Fruit fly (Drosophila melanogaster) whole organism, embryonic: Measurements from ENCODE around the gene CdGAPr.

Experiments used
- C15 ChIP-seq: fragments of 200-800 bp; sonication (Bioruptor generic); IDR thresholded peaks from 3 replicates; pipeline ENCODE4 v1.3.6; 2022; ENCODE audit warnings: missing biosample characterization, missing genetic modification characterization
- CG10147 ChIP-seq: fragments of 200-800 bp; sonication (Bioruptor generic); optimal IDR thresholded peaks from 2 replicates; lab custom pipeline; 2019; ENCODE audit warnings: missing biosample characterization, mild to moderate bottlenecking, missing genetic modification characterization, moderate library complexity
- CG10274 ChIP-seq: fragments of 200-800 bp; sonication (Bioruptor generic); optimal IDR thresholded peaks from 3 replicates; lab custom pipeline; 2017; ENCODE audit warnings: missing biosample characterization, mild to moderate bottlenecking, missing genetic modification characterization
- CG11696 ChIP-seq: fragments of 200-800 bp; sonication (Bioruptor generic); IDR thresholded peaks from 2 replicates; pipeline ENCODE4 v1.3.6; 2022; ENCODE audit warnings: missing biosample characterization, missing genetic modification characterization
- CG12071 ChIP-seq: fragments of 200-800 bp; sonication (Bioruptor generic); optimal IDR thresholded peaks from 3 replicates; lab custom pipeline; 2018; ENCODE audit warnings: missing biosample characterization, mild to moderate bottlenecking, missing genetic modification characterization
- CG12659 ChIP-seq: fragments of 200-800 bp; sonication (Bioruptor generic); optimal IDR thresholded peaks from 3 replicates; lab custom pipeline; 2017; ENCODE audit warnings: mild to moderate bottlenecking, missing biosample characterization, missing genetic modification reagents, missing genetic modification characterization
- CG12744 ChIP-seq: fragments of 200-800 bp; sonication (Bioruptor generic); optimal IDR thresholded peaks from 2 replicates; lab custom pipeline; 2016; ENCODE audit warnings: missing biosample characterization, missing genetic modification characterization
- CG14667 ChIP-seq: fragments of 200-800 bp; sonication (Bioruptor generic); IDR thresholded peaks from 2 replicates; pipeline ENCODE4 v1.3.6; 2022; ENCODE audit warnings: missing biosample characterization, missing genetic modification characterization
- CG1602 ChIP-seq: fragments of 200-800 bp; sonication (Bioruptor generic); optimal IDR thresholded peaks from 3 replicates; lab custom pipeline; 2016; ENCODE audit warnings: missing biosample characterization, missing genetic modification characterization
- CG1603 ChIP-seq: fragments of 200-800 bp; sonication (Bioruptor generic); optimal IDR thresholded peaks from 2 replicates; lab custom pipeline; 2019; ENCODE audit warnings: missing biosample characterization, mild to moderate bottlenecking, missing genetic modification characterization, moderate library complexity
- CG16813 ChIP-seq: fragments of 200-800 bp; sonication (Bioruptor generic); IDR thresholded peaks from 3 replicates; pipeline ENCODE4 v1.3.6; 2022; ENCODE audit warnings: missing biosample characterization, missing genetic modification characterization; ENCODE audit not compliant: partially characterized antibody
- CG18764 ChIP-seq: fragments of 200-800 bp; sonication (Bioruptor generic); optimal IDR thresholded peaks from 3 replicates; lab custom pipeline; 2016; ENCODE audit warnings: missing biosample characterization, missing genetic modification characterization
- CG3281 ChIP-seq: fragments of 200-800 bp; sonication (Bioruptor generic); optimal IDR thresholded peaks from 3 replicates; lab custom pipeline; 2017; ENCODE audit warnings: missing biosample characterization, mild to moderate bottlenecking, missing genetic modification characterization
- CG4617 ChIP-seq: fragments of 200-800 bp; sonication (Bioruptor generic); optimal IDR thresholded peaks from 3 replicates; lab custom pipeline; 2016; ENCODE audit warnings: missing biosample characterization, missing genetic modification characterization, borderline replicate concordance
- CG4820 ChIP-seq: fragments of 200-800 bp; sonication (Bioruptor generic); optimal IDR thresholded peaks from 3 replicates; lab custom pipeline; 2016; ENCODE audit warnings: missing biosample characterization, missing genetic modification characterization
- CG9609 ChIP-seq: fragments of 200-800 bp; sonication (Bioruptor generic); optimal IDR thresholded peaks from 3 replicates; lab custom pipeline; 2016; ENCODE audit warnings: missing biosample characterization, missing genetic modification characterization
- D ChIP-seq, 2 experiments: fragments of 200-800 bp in 1 of 2; fragments of >200 bp in 1 of 2; sonication (Bioruptor generic) in 1 of 2; optimal IDR thresholded peaks; 2 replicates in 1 of 2; 3 replicates in 1 of 2; lab custom pipeline; 2017; ENCODE audit warnings: mild to moderate bottlenecking in 1 of 2, missing biosample characterization in 1 of 2, missing genetic modification characterization in 1 of 2, missing genetic modification reagents in 1 of 2
- Deaf1 ChIP-seq: fragments of 200-800 bp; optimal IDR thresholded peaks from 3 replicates; lab custom pipeline; 2019; ENCODE audit warnings: missing biosample characterization, mild to moderate bottlenecking, missing genetic modification characterization, moderate library complexity
- HHEX ChIP-seq: fragments of 200-800 bp; sonication (Bioruptor generic); optimal IDR thresholded peaks from 3 replicates; lab custom pipeline; 2017; ENCODE audit warnings: missing biosample characterization, mild to moderate bottlenecking, missing genetic modification characterization, missing genetic modification reagents
- Hand ChIP-seq: fragments of 200-800 bp; sonication (Bioruptor generic); optimal IDR thresholded peaks from 2 replicates; lab custom pipeline; 2017; ENCODE audit warnings: mild to moderate bottlenecking, missing biosample characterization, missing genetic modification reagents, missing genetic modification characterization
- Hey ChIP-seq: fragments of 200-800 bp; sonication (Bioruptor generic); optimal IDR thresholded peaks from 3 replicates; lab custom pipeline; 2018; ENCODE audit warnings: missing biosample characterization, mild to moderate bottlenecking, missing genetic modification characterization
- MESR4 ChIP-seq: fragments of 200-800 bp; sonication (Bioruptor generic); optimal IDR thresholded peaks from 2 replicates; lab custom pipeline; 2018; ENCODE audit warnings: missing biosample characterization, mild to moderate bottlenecking, missing genetic modification characterization, moderate library complexity
- Oli ChIP-seq: fragments of 200-800 bp; sonication (Bioruptor generic); optimal IDR thresholded peaks from 2 replicates; lab custom pipeline; 2018; ENCODE audit warnings: missing biosample characterization, mild to moderate bottlenecking, missing genetic modification characterization, moderate library complexity
- Ravus ChIP-seq: fragments of 200-800 bp; sonication (Bioruptor generic); IDR thresholded peaks from 2 replicates; pipeline ENCODE4 v1.3.6; 2022; ENCODE audit warnings: missing biosample characterization, missing genetic modification characterization
- Rx ChIP-seq: fragments of 200-800 bp; sonication (Bioruptor generic); IDR thresholded peaks from 2 replicates; pipeline ENCODE4 v1.3.6; 2022; ENCODE audit warnings: missing biosample characterization, missing genetic modification characterization
- Tbp ChIP-seq: fragments of >200 bp; optimal IDR thresholded peaks from 2 replicates; lab custom pipeline; 2018; ENCODE audit warnings: missing biosample characterization, missing genetic modification characterization
- Xbp1 ChIP-seq: fragments of 200-800 bp; sonication (Bioruptor generic); optimal IDR thresholded peaks from 3 replicates; lab custom pipeline; 2016; ENCODE audit warnings: missing biosample characterization, mild to moderate bottlenecking, missing genetic modification characterization
- abd-A ChIP-seq: fragments of 200-800 bp; sonication (Bioruptor generic); optimal IDR thresholded peaks from 3 replicates; lab custom pipeline; 2019; ENCODE audit warnings: missing biosample characterization, mild to moderate bottlenecking, missing genetic modification characterization, moderate library complexity
- ara ChIP-seq: fragments of 200-800 bp; sonication (Bioruptor generic); IDR thresholded peaks from 2 replicates; pipeline ENCODE4 v1.3.6; 2022; ENCODE audit warnings: missing biosample characterization, missing genetic modification characterization
- bigmax ChIP-seq: fragments of 200-800 bp; sonication (Bioruptor generic); optimal IDR thresholded peaks from 2 replicates; lab custom pipeline; 2018; ENCODE audit warnings: missing biosample characterization, mild to moderate bottlenecking, missing genetic modification characterization
- chinmo ChIP-seq: fragments of 200-800 bp; sonication (Bioruptor generic); IDR thresholded peaks from 4 replicates; pipeline ENCODE4 v1.3.6; 2022; ENCODE audit warnings: missing biosample characterization, missing genetic modification characterization; ENCODE audit not compliant: partially characterized antibody
- corto ChIP-seq: fragments of 200-800 bp; sonication (Bioruptor generic); optimal IDR thresholded peaks from 2 replicates; lab custom pipeline; 2016; ENCODE audit warnings: missing biosample characterization, mild to moderate bottlenecking, missing genetic modification characterization, moderate library complexity
- en ChIP-seq: fragments of 200-800 bp; sonication (Bioruptor generic); optimal IDR thresholded peaks from 2 replicates; lab custom pipeline; 2016; ENCODE audit warnings: missing biosample characterization, missing genetic modification characterization
- fd102C ChIP-seq: fragments of 200-800 bp; sonication (Bioruptor generic); optimal IDR thresholded peaks from 2 replicates; lab custom pipeline; 2018; ENCODE audit warnings: missing biosample characterization, mild to moderate bottlenecking, missing genetic modification characterization, moderate library complexity
- fd64A ChIP-seq: fragments of 200-800 bp; sonication (Bioruptor generic); optimal IDR thresholded peaks from 3 replicates; lab custom pipeline; 2018; ENCODE audit warnings: missing biosample characterization, mild to moderate bottlenecking, missing genetic modification characterization
- fu2 ChIP-seq: fragments of 200-800 bp; sonication (Bioruptor generic); optimal IDR thresholded peaks from 2 replicates; lab custom pipeline; 2016; ENCODE audit warnings: missing biosample characterization, missing genetic modification characterization
- gfzf ChIP-seq: fragments of 200-800 bp; sonication (Bioruptor generic); optimal IDR thresholded peaks from 2 replicates; lab custom pipeline; 2016; ENCODE audit warnings: missing biosample characterization, mild to moderate bottlenecking, missing genetic modification characterization, moderate library complexity
- grn ChIP-seq: fragments of 200-800 bp; sonication (Bioruptor generic); optimal IDR thresholded peaks from 3 replicates; lab custom pipeline; 2017; ENCODE audit warnings: missing biosample characterization, missing genetic modification characterization
- her ChIP-seq: fragments of 200-800 bp; sonication (Bioruptor generic); optimal IDR thresholded peaks from 2 replicates; lab custom pipeline; 2016; ENCODE audit warnings: missing biosample characterization, missing genetic modification characterization
- inv ChIP-seq: fragments of 200-800 bp; sonication (Bioruptor generic); IDR thresholded peaks from 2 replicates; pipeline ENCODE4 v1.3.6; 2022; ENCODE audit warnings: missing biosample characterization, missing genetic modification characterization; ENCODE audit not compliant: partially characterized antibody
- kay ChIP-seq: fragments of 200-800 bp; sonication (Bioruptor generic); optimal IDR thresholded peaks from 2 replicates; lab custom pipeline; 2016; ENCODE audit warnings: missing biosample characterization, missing genetic modification characterization
- klu ChIP-seq: fragments of 200-800 bp; sonication (Bioruptor generic); IDR thresholded peaks from 2 replicates; pipeline ENCODE4 v1.3.6; 2022; ENCODE audit warnings: missing biosample characterization, missing genetic modification characterization
- knrl ChIP-seq: fragments of 200-800 bp; sonication (Bioruptor generic); IDR thresholded peaks from 3 replicates; pipeline ENCODE4 v1.3.6; 2022; ENCODE audit warnings: missing biosample characterization, missing genetic modification characterization; ENCODE audit not compliant: partially characterized antibody
- oc ChIP-seq: fragments of 200-800 bp; sonication (Bioruptor generic); optimal IDR thresholded peaks from 2 replicates; lab custom pipeline; 2018; ENCODE audit warnings: missing biosample characterization, mild to moderate bottlenecking, missing genetic modification characterization, moderate library complexity
- pho ChIP-seq: fragments of 200-800 bp; sonication (Bioruptor generic); optimal IDR thresholded peaks from 2 replicates; lab custom pipeline; 2016; ENCODE audit warnings: missing biosample characterization, missing genetic modification characterization
- sd ChIP-seq: fragments of 200-800 bp; sonication (Bioruptor generic); optimal IDR thresholded peaks from 3 replicates; lab custom pipeline; 2018; ENCODE audit warnings: missing biosample characterization, mild to moderate bottlenecking, missing genetic modification characterization, moderate library complexity
- sisA ChIP-seq: fragments of 200-800 bp; sonication (Bioruptor generic); IDR thresholded peaks from 2 replicates; pipeline ENCODE4 v1.3.6; 2022; ENCODE audit warnings: missing biosample characterization, missing genetic modification characterization
- tio ChIP-seq: fragments of 200-800 bp; sonication (Bioruptor generic); optimal IDR thresholded peaks from 2 replicates; lab custom pipeline; 2017; ENCODE audit warnings: missing biosample characterization, missing genetic modification characterization, inconsistent platforms

The CdGAPr gene

dm6 chr2L:19758511-19759128, 33.1 kb downstream of the CdGAPr start, which contains the start of the genes CG10628 and Dus3 (continued):
- TF ChIP-seq sd: peak; percentile 97
- peak; percentile 83 for TF ChIP-seq en (GFP tag; lab: Kevin White, UChicago)
- TF ChIP-seq gfzf: peak; percentile 17
- TF ChIP-seq CG1602 (GFP tag; lab: Kevin White, UChicago): peak; percentile 90
- peak; percentile 94 for TF ChIP-seq CG9609 (GFP tag; lab: Kevin White, UChicago)
- TF ChIP-seq chinmo (GFP tag; lab: Robert Waterston, UW): 0 out of 4 replicates have a peak, but pooled peaks have one; percentile 9
- peak; percentile 87 for TF ChIP-seq Oli
- TF ChIP-seq MESR4 (GFP tag; lab: Kevin White, UChicago): peak; percentile 52
- peak; percentile 90 for TF ChIP-seq CG4820 (GFP tag; lab: Kevin White, UChicago)
- TF ChIP-seq abd-A (tag; lab: Kevin White, UChicago): peak; percentile 93
- no peak for TF ChIP-seq grn (GFP tag; lab: Kevin White, UChicago)
- TF ChIP-seq Ravus (GFP tag; lab: Robert Waterston, UW): peak; percentile 59
- TF ChIP-seq CG4617 (GFP tag; lab: Kevin White, UChicago): peak; percentile 82
- no peak for TF ChIP-seq tio (GFP tag; lab: Kevin White, UChicago)
- TF ChIP-seq oc: peak; percentile 85
- TF ChIP-seq pho (GFP tag; lab: Kevin White, UChicago): peak; percentile 95
- TF ChIP-seq CG14667 (GFP tag; lab: Robert Waterston, UW): peak; percentile 83
- TF ChIP-seq CG10274 (GFP tag; lab: Kevin White, UChicago): peak; percentile 72
- peak; percentile 73 for TF ChIP-seq Hey
- TF ChIP-seq knrl (GFP tag; lab: Robert Waterston, UW): peak; percentile 72
- peak; percentile 92 for TF ChIP-seq CG12659
- TF ChIP-seq CG10147 (GFP tag; lab: Kevin White, UChicago): peak; percentile 88
- TF ChIP-seq CG16813 (GFP tag; lab: Robert Waterston, UW): peak; percentile 63; the same call in 2 of the 3 replicates
- TF ChIP-seq Deaf1: peak; percentile 67
- peak; percentile 92 for TF ChIP-seq sisA (GFP tag; lab: Robert Waterston, UW)
- TF ChIP-seq CG18764 (GFP tag; lab: Kevin White, UChicago): peak; percentile 88
- no peak for TF ChIP-seq D (optimal IDR thresholded peaks at IDR 0.05; lab: Kevin White, UChicago)
- TF ChIP-seq D (GFP tag; optimal IDR thresholded peaks at IDR 0.05; lab: Kevin White, UChicago): peak; percentile 83
- TF ChIP-seq fd64A: peak; percentile 67
- peak; percentile 82 for TF ChIP-seq CG12071 (GFP tag; lab: Kevin White, UChicago)
- TF ChIP-seq corto (GFP tag; lab: Kevin White, UChicago): peak; percentile 66
- peak; percentile 75 for TF ChIP-seq CG12744 (GFP tag; lab: Kevin White, UChicago)
- peak; percentile 95 for TF ChIP-seq Xbp1
- TF ChIP-seq Hand (GFP tag; lab: Kevin White, UChicago): peak; percentile 51
- peak; percentile 34 for TF ChIP-seq bigmax (GFP tag; lab: Kevin White, UChicago)
- TF ChIP-seq fu2 (GFP tag; lab: Kevin White, UChicago): peak; percentile 94
- TF ChIP-seq HHEX: peak; percentile 89
- TF ChIP-seq ara: peak; percentile 93
- peak; percentile 42; the same call in 1 of the 2 replicates for TF ChIP-seq inv (GFP tag; lab: Robert Waterston, UW)
- peak; percentile 84 for TF ChIP-seq klu
- TF ChIP-seq CG11696 (GFP tag; lab: Robert Waterston, UW): peak; percentile 80
- TF ChIP-seq fd102C (GFP tag; lab: Kevin White, UChicago): peak; percentile 22
- peak; percentile 88 for TF ChIP-seq Rx
- peak; percentile 96 for TF ChIP-seq CG1603 (tag; lab: Kevin White, UChicago)
- TF ChIP-seq Tbp (GFP tag; lab: Kevin White, UChicago): no peak
- TF ChIP-seq CG3281: peak; percentile 91
- TF ChIP-seq her: peak; percentile 86
- peak; percentile 86 for TF ChIP-seq kay (GFP tag; lab: Kevin White, UChicago)
- peak; percentile 88; the same call in 2 of the 3 replicates for TF ChIP-seq C15 (GFP tag; lab: Robert Waterston, UW)
